Worm (Caenorhabditis elegans): ENCODE measurements around the gene srx-119.

Gene srx-119

ce11 chrII:12527947-12528346 is at the start of gene srx-119:
srx-119 (plus strand) TSS chrII:12528247.
- no peak for TF ChIP-seq unc-62 (GFP tag; optimal IDR thresholded peaks at IDR 0.05)

ce11 chrII:12480811-12481210 is 47.2 kb upstream of the srx-119 start, which contains the start of gene arrd-9:
arrd-9 (minus strand) TSS chrII:12480911.
- no peak for TF ChIP-seq unc-62 (GFP tag; optimal IDR thresholded peaks at IDR 0.05)

- TF ChIP-seq unc-62 (GFP tag; optimal IDR thresholded peaks at IDR 0.05): no peak
These were observed 46.4 kb upstream of the srx-119 start for ce11 chrII:12481645-12482044.

ce11 chrII:12482622-12483021 is 45.4 kb upstream of the srx-119 start, which contains the start of gene fbxb-102:
fbxb-102 (plus strand) TSS chrII:12482922.
- no peak for TF ChIP-seq unc-62 (GFP tag; optimal IDR thresholded peaks at IDR 0.05)

- TF ChIP-seq unc-62 (GFP tag; optimal IDR thresholded peaks at IDR 0.05): no peak
These were observed 43.0 kb upstream of the srx-119 start, which contains the start of gene F15A4.10 for ce11 chrII:12485060-12485459. F15A4.10 (minus strand) TSS chrII:12485160.

ce11 chrII:12488810-12489209 is 39.2 kb upstream of the srx-119 start:
- TF ChIP-seq unc-62 (GFP tag; optimal IDR thresholded peaks at IDR 0.05): no peak

ce11 chrII:12489903-12490302 is 38.1 kb upstream of the srx-119 start, which contains the start of gene T21B4.15:
T21B4.15 (plus strand) TSS chrII:12490203.
- TF ChIP-seq unc-62 (GFP tag; optimal IDR thresholded peaks at IDR 0.05): no peak

ce11 chrII:12491936-12492335 is 36.1 kb upstream of the srx-119 start, which contains the start of gene srz-6:
srz-6 (plus strand) TSS chrII:12492236.
- TF ChIP-seq unc-62 (GFP tag; optimal IDR thresholded peaks at IDR 0.05): no peak

- TF ChIP-seq unc-62 (GFP tag; optimal IDR thresholded peaks at IDR 0.05): no peak
These were observed 34.0 kb upstream of the srx-119 start for ce11 chrII:12494067-12494477.

- TF ChIP-seq unc-62 (GFP tag; optimal IDR thresholded peaks at IDR 0.05): no peak
These were observed 33.4 kb upstream of the srx-119 start, which contains the start of gene col-85 for ce11 chrII:12494556-12495131. col-85 (minus strand) TSS chrII:12495095.

ce11 chrII:12496981-12497380 is 31.1 kb upstream of the srx-119 start, which contains the start of gene T21B4.3:
T21B4.3 (minus strand) TSS chrII:12497081.
- TF ChIP-seq unc-62 (GFP tag; optimal IDR thresholded peaks at IDR 0.05): no peak

ce11 chrII:12499969-12500368 is 28.1 kb upstream of the srx-119 start:
- TF ChIP-seq unc-62 (GFP tag; optimal IDR thresholded peaks at IDR 0.05): no peak

ce11 chrII:12502784-12503183 is 25.3 kb upstream of the srx-119 start, which contains the start of gene ador-1:
ador-1 (minus strand) TSS chrII:12502884.
- no peak for TF ChIP-seq unc-62 (GFP tag; optimal IDR thresholded peaks at IDR 0.05)

ce11 chrII:12506511-12506910 is 21.5 kb upstream of the srx-119 start:
- no peak for TF ChIP-seq unc-62 (GFP tag; optimal IDR thresholded peaks at IDR 0.05)

ce11 chrII:12507038-12507437 is 21.0 kb upstream of the srx-119 start, which contains the start of gene srh-68:
srh-68 (plus strand) TSS chrII:12507338.
- TF ChIP-seq unc-62 (GFP tag; optimal IDR thresholded peaks at IDR 0.05): no peak

ce11 chrII:12508650-12509049 is 19.4 kb upstream of the srx-119 start, which contains the start of gene srh-67:
srh-67 (plus strand) TSS chrII:12508950.
- TF ChIP-seq unc-62 (GFP tag; optimal IDR thresholded peaks at IDR 0.05): no peak

- TF ChIP-seq unc-62 (GFP tag; optimal IDR thresholded peaks at IDR 0.05): no peak
These were observed 16.2 kb upstream of the srx-119 start, which contains the start of gene srh-73 for ce11 chrII:12511866-12512265. srh-73 (plus strand) TSS chrII:12512166.
